Fruit fly (Drosophila melanogaster) whole organism, adult: ENCODE results near the gene CG10616.
A peak's percentile ranks its signal among the peaks of the same experiment; 100 is the strongest.

ENCODE experiments used
- CG11617 ChIP-seq: fragments of 200-800 bp; sonication (Bioruptor generic); optimal IDR thresholded peaks from 2 replicates; lab custom pipeline; 2017; ENCODE audit warnings: mild to moderate bottlenecking, missing biosample characterization, missing genetic modification reagents, missing genetic modification characterization
- CG12768 ChIP-seq: fragments of 200-800 bp; sonication (Bioruptor generic); optimal IDR thresholded peaks from 2 replicates; lab custom pipeline; 2017; ENCODE audit warnings: missing biosample characterization, missing genetic modification characterization, mild to moderate bottlenecking, moderate library complexity, missing genetic modification reagents
- CG5204 ChIP-seq: fragments of 200-800 bp; sonication (Bioruptor generic); optimal IDR thresholded peaks from 2 replicates; lab custom pipeline; 2016; ENCODE audit warnings: missing biosample characterization, missing genetic modification characterization
- Hr96 ChIP-seq: fragments of 200-800 bp; sonication (Bioruptor generic); optimal IDR thresholded peaks from 2 replicates; lab custom pipeline; 2016; ENCODE audit warnings: missing biosample characterization, missing genetic modification characterization
- bab1 ChIP-seq: fragments of 200-800 bp; sonication (Bioruptor generic); optimal IDR thresholded peaks from 3 replicates; lab custom pipeline; 2019; ENCODE audit warnings: missing biosample characterization, mild to moderate bottlenecking, missing genetic modification characterization, moderate library complexity
- cic ChIP-seq: fragments of 200-800 bp; sonication (Bioruptor generic); optimal IDR thresholded peaks from 2 replicates; lab custom pipeline; 2017; ENCODE audit warnings: missing biosample characterization, mild to moderate bottlenecking, missing genetic modification characterization, moderate library complexity
- kay ChIP-seq: fragments of 200-800 bp; sonication (Bioruptor generic); peaks from one replicate; lab custom pipeline; 2016; ENCODE audit warnings: missing biosample characterization, missing genetic modification characterization, borderline replicate concordance
- ovo ChIP-seq: fragments of 200-800 bp; sonication (Bioruptor generic); optimal IDR thresholded peaks from 2 replicates; lab custom pipeline; 2016; ENCODE audit warnings: missing biosample characterization, missing genetic modification characterization
- pad ChIP-seq: fragments of 200-800 bp; sonication (Bioruptor generic); optimal IDR thresholded peaks from 3 replicates; lab custom pipeline; 2017; ENCODE audit warnings: missing biosample characterization, missing genetic modification characterization, mild to moderate bottlenecking, moderate library complexity, missing genetic modification reagents
- toe ChIP-seq: fragments of 200-800 bp; sonication (Bioruptor generic); optimal IDR thresholded peaks from 2 replicates; lab custom pipeline; 2016; ENCODE audit warnings: missing biosample characterization, missing genetic modification characterization

dm6 chr3L:12507571-12507970, 36.0 kb downstream of the CG10616 start, which contains the start of gene CG10654:
- no peak for TF ChIP-seq cic (GFP tag; lab: Kevin White, UChicago)
- TF ChIP-seq toe (GFP tag; lab: Kevin White, UChicago): no peak
- no peak for TF ChIP-seq ovo (GFP tag; lab: Kevin White, UChicago)
- TF ChIP-seq CG5204: no peak
- no peak for TF ChIP-seq bab1 (GFP tag; lab: Kevin White, UChicago)
- TF ChIP-seq pad (GFP tag; lab: Kevin White, UChicago): no peak
- TF ChIP-seq CG12768 (GFP tag; lab: Kevin White, UChicago): peak; percentile 54
- no peak for TF ChIP-seq kay (GFP tag; lab: Kevin White, UChicago)
- TF ChIP-seq CG11617 (GFP tag; lab: Kevin White, UChicago): no peak
- TF ChIP-seq Hr96 (GFP tag; lab: Kevin White, UChicago): no peak
